Fruit fly (Drosophila melanogaster) whole organism, pupa: ENCODE measurements around the gene CG2218.

Experiments
- CG10348 ChIP-seq: fragments of 200-800 bp; sonication (Bioruptor generic); IDR thresholded peaks from 2 replicates; pipeline ENCODE4 v1.3.6; 2022; ENCODE audit warnings: missing biosample characterization, missing genetic modification characterization
- CG14655 ChIP-seq: fragments of 200-800 bp; sonication (Bioruptor generic); optimal IDR thresholded peaks from 3 replicates; lab custom pipeline; 2017; ENCODE audit warnings: mild to moderate bottlenecking, missing biosample characterization, missing genetic modification reagents, missing genetic modification characterization
- CG34367 ChIP-seq: fragments of 200-800 bp; sonication (Bioruptor generic); optimal IDR thresholded peaks from 2 replicates; lab custom pipeline; 2018; ENCODE audit warnings: missing biosample characterization, mild to moderate bottlenecking, missing genetic modification characterization
- CG8301 ChIP-seq: fragments of 200-800 bp; sonication (Bioruptor generic); optimal IDR thresholded peaks from 2 replicates; lab custom pipeline; 2018; ENCODE audit warnings: missing biosample characterization, mild to moderate bottlenecking, missing genetic modification characterization
- CG9948 ChIP-seq: fragments of 200-800 bp; sonication (Bioruptor generic); optimal IDR thresholded peaks from 2 replicates; lab custom pipeline; 2018; ENCODE audit warnings: missing biosample characterization, mild to moderate bottlenecking, missing genetic modification characterization, moderate library complexity
- D1 ChIP-seq: fragments of 200-800 bp; sonication (Bioruptor generic); optimal IDR thresholded peaks from 2 replicates; lab custom pipeline; 2018; ENCODE audit warnings: missing biosample characterization, mild to moderate bottlenecking, missing genetic modification characterization, moderate library complexity
- Ets98B ChIP-seq: fragments of 200-800 bp; sonication (Bioruptor generic); IDR thresholded peaks from 2 replicates; pipeline ENCODE4 v1.3.6; 2022; ENCODE audit warnings: missing biosample characterization, missing genetic modification characterization
- Snoo ChIP-seq: fragments of 200-800 bp; sonication (Bioruptor generic); optimal IDR thresholded peaks from 3 replicates; lab custom pipeline; 2017; ENCODE audit warnings: missing biosample characterization, mild to moderate bottlenecking, missing genetic modification characterization, inconsistent platforms
- rn ChIP-seq: fragments of 200-800 bp; sonication (Bioruptor generic); IDR thresholded peaks from 2 replicates; pipeline ENCODE4 v1.3.6; 2022; ENCODE audit warnings: missing biosample characterization, missing genetic modification characterization

- TF ChIP-seq D1 (no peak), CG8301 (no peak), CG34367 (tag; lab: Kevin White, UChicago) (no peak), CG10348 (GFP tag; lab: Robert Waterston, UW) (no peak), Snoo (tag; lab: Kevin White, UChicago) (no peak), rn (GFP tag; lab: Robert Waterston, UW) (no peak), CG9948 (tag; lab: Kevin White, UChicago) (no peak), Ets98B (no peak), CG14655 (GFP tag; lab: Kevin White, UChicago) (no peak)
Observed at dm6 chr3R:30428459-30428858, 383 bp upstream of the CG2218 start, which contains the start of gene CG15533.
